Worm (Caenorhabditis elegans) whole organism, young adult: ENCODE data around the gene D1022.2.

Experiments
- B0035.1 ChIP-seq: sonication (generic microtip); optimal IDR thresholded peaks from 2 replicates; lab custom pipeline; 2016; ENCODE audit warnings: missing genetic modification characterization, mild to moderate bottlenecking, missing compliant biosample characterization, missing genotype, missing genetic modification reagents
- B0261.1 ChIP-seq: sonication (generic microtip); optimal IDR thresholded peaks from 2 replicates; lab custom pipeline; 2016; ENCODE audit warnings: mild to moderate bottlenecking, missing genetic modification characterization, moderate library complexity, missing compliant biosample characterization
- F33H1.4 ChIP-seq: fragments of 200-800 bp; sonication (Bioruptor generic); IDR thresholded peaks from 2 replicates; pipeline ENCODE4 v1.3.6; 2022; ENCODE audit warnings: missing genetic modification reagents, missing genetic modification characterization, missing compliant biosample characterization
- F37B4.10 ChIP-seq: fragments of 200-800 bp; sonication (Bioruptor generic); IDR thresholded peaks from 2 replicates; pipeline ENCODE4 v1.3.6; 2022; ENCODE audit warnings: missing genetic modification characterization, missing compliant biosample characterization
- F55B11.4 ChIP-seq: sonication (generic microtip); optimal IDR thresholded peaks from 2 replicates; lab custom pipeline; 2016; ENCODE audit warnings: missing compliant biosample characterization, missing genetic modification characterization, borderline replicate concordance; ENCODE audit not compliant: insufficient read depth
- F57A8.1 ChIP-seq: fragments of 200-800 bp; sonication (Bioruptor generic); optimal IDR thresholded peaks from 2 replicates; lab custom pipeline; 2018; ENCODE audit warnings: mild to moderate bottlenecking, missing genetic modification characterization, moderate library complexity, missing compliant biosample characterization
- F57C9.4 ChIP-seq: sonication (generic microtip); optimal IDR thresholded peaks from 2 replicates; lab custom pipeline; 2017; ENCODE audit warnings: mild to moderate bottlenecking, missing genetic modification characterization, missing compliant biosample characterization
- Y56A3A.18 ChIP-seq: fragments of 200-800 bp; sonication (Bioruptor generic); IDR thresholded peaks from 2 replicates; pipeline ENCODE4 v1.3.6; 2022; ENCODE audit warnings: missing genetic modification reagents, missing genetic modification characterization, missing compliant biosample characterization
- Y67H2A.10 ChIP-seq: fragments of 200-800 bp; sonication (Bioruptor generic); conservative IDR thresholded peaks from 2 replicates; pipeline ENCODE4 v1.3.6; 2022; ENCODE audit warnings: missing genetic modification reagents, missing genetic modification characterization, missing compliant biosample characterization
- Y95B8A.8 ChIP-seq: fragments of 200-800 bp; sonication (Bioruptor generic); IDR thresholded peaks from 2 replicates; pipeline ENCODE4 v1.3.6; 2022; ENCODE audit warnings: missing genetic modification reagents, missing genetic modification characterization, missing compliant biosample characterization
- aptf-2 ChIP-seq: fragments of 200-800 bp; sonication (Bioruptor generic); conservative IDR thresholded peaks from 2 replicates; pipeline ENCODE4 v1.3.6; 2022; ENCODE audit warnings: missing genetic modification reagents, missing genetic modification characterization, missing compliant biosample characterization
- aptf-3 ChIP-seq: fragments of 200-800 bp; sonication (Bioruptor generic); IDR thresholded peaks from 2 replicates; pipeline ENCODE4 v1.3.6; 2022; ENCODE audit warnings: missing genetic modification characterization, missing compliant biosample characterization
- athp-1 ChIP-seq: sonication (generic microtip); optimal IDR thresholded peaks from 2 replicates; lab custom pipeline; 2017; ENCODE audit warnings: mild to moderate bottlenecking, missing genetic modification characterization, missing compliant biosample characterization
- bed-2 ChIP-seq: fragments of 200-800 bp; sonication (Bioruptor generic); IDR thresholded peaks from 2 replicates; pipeline ENCODE4 v1.3.6; 2022; ENCODE audit warnings: missing genetic modification reagents, missing genetic modification characterization, missing compliant biosample characterization
- ccch-3 ChIP-seq: fragments of 200-800 bp; sonication (Bioruptor generic); optimal IDR thresholded peaks from 2 replicates; lab custom pipeline; 2018; ENCODE audit warnings: mild to moderate bottlenecking, missing genetic modification characterization, missing compliant biosample characterization
- ceh-100 ChIP-seq: fragments of 200-800 bp; sonication (Bioruptor generic); IDR thresholded peaks from 2 replicates; pipeline ENCODE4 v1.3.6; 2022; ENCODE audit warnings: missing genetic modification reagents, missing genetic modification characterization, missing compliant biosample characterization
- ceh-27 ChIP-seq: fragments of 200-800 bp; sonication (Bioruptor generic); optimal IDR thresholded peaks from 2 replicates; lab custom pipeline; 2018; ENCODE audit warnings: mild to moderate bottlenecking, missing genetic modification characterization, moderate library complexity, missing compliant biosample characterization
- ceh-79 ChIP-seq: sonication (generic microtip); optimal IDR thresholded peaks from 2 replicates; lab custom pipeline; 2017; ENCODE audit warnings: mild to moderate bottlenecking, missing genetic modification characterization, missing compliant biosample characterization
- die-1 ChIP-seq: sonication (generic microtip); optimal IDR thresholded peaks from 2 replicates; lab custom pipeline; 2016; ENCODE audit warnings: missing genotype, mild to moderate bottlenecking, missing genetic modification characterization, missing compliant biosample characterization
- egl-18 ChIP-seq: fragments of 200-800 bp; sonication (Bioruptor generic); IDR thresholded peaks from 2 replicates; pipeline ENCODE4 v1.3.6; 2022; ENCODE audit warnings: missing genetic modification reagents, missing genetic modification characterization, missing compliant biosample characterization
- ekl-4 ChIP-seq: fragments of 200-800 bp; sonication (Bioruptor generic); IDR thresholded peaks from 2 replicates; pipeline ENCODE4 v1.3.6; 2022; ENCODE audit warnings: missing genetic modification reagents, missing genetic modification characterization, missing compliant biosample characterization
- hmg-20 ChIP-seq: fragments of 200-800 bp; sonication (Bioruptor generic); IDR thresholded peaks from 2 replicates; pipeline ENCODE4 v1.3.6; 2022; ENCODE audit warnings: missing genetic modification reagents, missing genetic modification characterization, missing compliant biosample characterization
- hrde-1 ChIP-seq: sonication (generic microtip); optimal IDR thresholded peaks from 2 replicates; lab custom pipeline; 2016; ENCODE audit warnings: missing genetic modification characterization, mild to moderate bottlenecking, missing compliant biosample characterization, moderate library complexity, missing genotype, missing genetic modification reagents, borderline replicate concordance
- hsf-1 ChIP-seq: fragments of 200-800 bp; sonication (Bioruptor generic); IDR thresholded peaks from 2 replicates; pipeline ENCODE4 v1.3.6; 2022; ENCODE audit warnings: missing genetic modification reagents, missing genetic modification characterization, missing compliant biosample characterization
- let-526 ChIP-seq: fragments of 200-800 bp; sonication (Bioruptor generic); IDR thresholded peaks from 2 replicates; pipeline ENCODE4 v1.3.6; 2022; ENCODE audit warnings: missing genetic modification reagents, missing genetic modification characterization, missing compliant biosample characterization
- lin-35 ChIP-seq, 3 experiments: fragments of 150-350 bp in 2 of 3; sonication (generic microtip) in 1 of 3; optimal IDR thresholded peaks; 2 replicates each; lab custom pipeline; 2014 to 2018; ENCODE audit warnings: missing biosample characterization in 3 of 3, missing genetic modification characterization in 3 of 3, missing genetic modification reagents in 3 of 3
- lin-40 ChIP-seq: sonication (generic microtip); optimal IDR thresholded peaks from 2 replicates; lab custom pipeline; 2016; ENCODE audit warnings: missing genetic modification characterization, mild to moderate bottlenecking, missing compliant biosample characterization, missing genotype, missing genetic modification reagents
- lir-1 ChIP-seq: fragments of 200-800 bp; sonication (Bioruptor generic); conservative IDR thresholded peaks from 2 replicates; pipeline ENCODE4 v1.3.6; 2022; ENCODE audit warnings: missing genetic modification reagents, missing genetic modification characterization, missing compliant biosample characterization
- lsy-27 ChIP-seq: sonication (generic microtip); optimal IDR thresholded peaks from 2 replicates; lab custom pipeline; 2017; ENCODE audit warnings: missing genetic modification characterization, mild to moderate bottlenecking, missing compliant biosample characterization, antibody characterized with exemption, missing genotype, borderline replicate concordance; ENCODE audit not compliant: insufficient read depth
- madf-10 ChIP-seq: sonication (generic microtip); optimal IDR thresholded peaks from 2 replicates; lab custom pipeline; 2016; ENCODE audit warnings: mild to moderate bottlenecking, missing genetic modification characterization, missing compliant biosample characterization
- mcd-1 ChIP-seq: fragments of 200-800 bp; sonication (Bioruptor generic); IDR thresholded peaks from 2 replicates; pipeline ENCODE4 v1.3.6; 2022; ENCODE audit warnings: missing genetic modification reagents, missing genetic modification characterization, missing compliant biosample characterization
- mel-28 ChIP-seq: sonication (generic microtip); optimal IDR thresholded peaks from 2 replicates; lab custom pipeline; 2016; ENCODE audit warnings: borderline replicate concordance, mild to moderate bottlenecking, missing genetic modification characterization, missing compliant biosample characterization
- mes-4 ChIP-seq: sonication (generic microtip); optimal IDR thresholded peaks from 2 replicates; lab custom pipeline; 2016; ENCODE audit warnings: missing genotype, missing genetic modification characterization, missing compliant biosample characterization
- nfya-2 ChIP-seq: fragments of 200-800 bp; sonication (Bioruptor generic); IDR thresholded peaks from 2 replicates; pipeline ENCODE4 v1.3.6; 2022; ENCODE audit warnings: missing genetic modification reagents, missing genetic modification characterization, missing compliant biosample characterization
- nfyb-1 ChIP-seq: fragments of 200-800 bp; sonication (Bioruptor generic); IDR thresholded peaks from 2 replicates; pipeline ENCODE4 v1.3.6; 2022; ENCODE audit warnings: missing genetic modification reagents, missing genetic modification characterization, missing compliant biosample characterization
- nhr-90 ChIP-seq: sonication (generic microtip); optimal IDR thresholded peaks from 2 replicates; lab custom pipeline; 2016; ENCODE audit warnings: missing genotype, mild to moderate bottlenecking, missing genetic modification characterization, missing compliant biosample characterization
- pha-4 ChIP-seq: fragments of 150-350 bp; sonication (generic microtip); optimal IDR thresholded peaks from 2 replicates; lab custom pipeline; 2014; ENCODE audit warnings: missing biosample characterization, missing genetic modification reagents, missing genetic modification characterization
- sdz-38 ChIP-seq: sonication (generic microtip); optimal IDR thresholded peaks from 2 replicates; lab custom pipeline; 2016; ENCODE audit warnings: missing genotype, missing genetic modification characterization, missing compliant biosample characterization
- somi-1 ChIP-seq: fragments of 200-800 bp; sonication (Bioruptor generic); optimal IDR thresholded peaks from 2 replicates; lab custom pipeline; 2018; ENCODE audit warnings: mild to moderate bottlenecking, missing genetic modification characterization, missing compliant biosample characterization
- tbx-9 ChIP-seq: sonication (generic microtip); optimal IDR thresholded peaks from 2 replicates; lab custom pipeline; 2016; ENCODE audit warnings: borderline replicate concordance, missing genetic modification characterization, inconsistent platforms, missing compliant biosample characterization
- tlf-1 ChIP-seq: fragments of 200-800 bp; sonication (Bioruptor generic); optimal IDR thresholded peaks from 2 replicates; lab custom pipeline; 2018; ENCODE audit warnings: mild to moderate bottlenecking, missing genetic modification characterization, missing compliant biosample characterization
- unc-62 ChIP-seq: fragments of 150-350 bp; optimal IDR thresholded peaks from 2 replicates; lab custom pipeline; 2014; ENCODE audit warnings: missing biosample characterization, missing genetic modification reagents, missing genetic modification characterization
- xnd-1 ChIP-seq: sonication (generic microtip); optimal IDR thresholded peaks from 2 replicates; lab custom pipeline; 2016; ENCODE audit warnings: missing genotype, missing genetic modification reagents, missing genetic modification characterization, missing compliant biosample characterization
- zim-3 ChIP-seq: sonication (generic microtip); optimal IDR thresholded peaks from 2 replicates; lab custom pipeline; 2017; ENCODE audit warnings: mild to moderate bottlenecking, missing genetic modification characterization, moderate library complexity, missing compliant biosample characterization
- ztf-26 ChIP-seq: sonication (generic microtip); optimal IDR thresholded peaks from 2 replicates; lab custom pipeline; 2017; ENCODE audit warnings: missing genetic modification characterization, missing compliant biosample characterization
- ztf-28 ChIP-seq: fragments of 200-800 bp; sonication (Bioruptor generic); IDR thresholded peaks from 2 replicates; pipeline ENCODE4 v1.3.6; 2022; ENCODE audit warnings: missing genetic modification reagents, missing genetic modification characterization, missing compliant biosample characterization
- ztf-6 ChIP-seq: fragments of 200-800 bp; sonication (Bioruptor generic); IDR thresholded peaks from 2 replicates; pipeline ENCODE4 v1.3.6; 2022; ENCODE audit warnings: missing genetic modification reagents, missing genetic modification characterization, missing compliant biosample characterization

The D1022.2 gene

DNA sequence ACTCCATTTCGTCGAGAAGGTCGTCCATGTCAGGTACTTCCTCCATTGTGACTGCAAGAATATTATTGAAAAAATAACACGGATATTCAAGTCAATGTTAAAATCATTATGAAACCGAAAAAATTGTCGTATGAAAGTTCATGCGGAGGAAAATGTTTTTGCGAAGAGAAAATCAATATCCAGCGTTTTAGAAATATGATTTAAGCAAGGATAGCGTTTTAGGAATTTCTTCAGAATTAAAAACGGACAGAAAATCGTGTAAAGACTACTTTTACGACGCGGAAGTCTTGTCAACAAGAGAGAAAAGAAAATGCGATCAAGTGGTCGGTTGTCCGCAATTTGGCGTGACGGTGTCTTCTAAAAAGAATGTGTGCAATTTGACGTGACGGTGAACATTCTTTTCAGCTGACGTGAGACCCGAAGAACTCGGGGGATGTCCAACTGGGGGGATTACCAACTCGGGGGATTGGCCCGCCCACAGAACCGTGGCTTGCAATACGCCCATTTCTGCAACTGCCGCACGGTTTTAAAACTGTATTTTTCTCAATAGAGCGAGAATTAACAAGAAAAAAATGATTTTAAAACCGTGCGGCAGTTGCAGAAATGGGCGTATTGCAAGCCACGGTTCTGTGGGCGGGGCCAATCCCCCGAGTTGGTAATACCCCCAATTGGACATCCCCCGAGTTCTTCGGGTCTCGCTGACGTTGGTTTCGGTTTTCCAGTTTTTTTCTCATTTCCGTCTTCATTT is 19.4 kb downstream of the D1022.2 start, which contains the start of the genes aka-1 and ubc-6 (continued):
- peak; percentile 93; the same call in 1 of the 2 replicates for TF ChIP-seq Y56A3A.18 (GFP tag; lab: Robert Waterston, UW)
- TF ChIP-seq pha-4 (tag; lab: Kevin White, UChicago) = no peak
- TF ChIP-seq B0261.1 (tag; lab: Kevin White, UChicago) = peak; percentile 11
- TF ChIP-seq mcd-1 (GFP tag; lab: Robert Waterston, UW) = peak; percentile 96
- TF ChIP-seq xnd-1 = peak; percentile 21
- peak; percentile 95 for TF ChIP-seq lin-40 (tag; lab: Kevin White, UChicago)
- TF ChIP-seq Y67H2A.10 (GFP tag; lab: Robert Waterston, UW) = peak; percentile 92
- no peak for TF ChIP-seq tbx-9
- TF ChIP-seq lin-35 (GFP tag; optimal IDR thresholded peaks at IDR 0.05; lab: Kevin White, UChicago) = peak in 1 of 3 experiments; percentile 70
- TF ChIP-seq F55B11.4 (tag; lab: Kevin White, UChicago) = no peak
- peak; percentile 49 for TF ChIP-seq zim-3 (tag; lab: Kevin White, UChicago)
- TF ChIP-seq aptf-3 (GFP tag; lab: Robert Waterston, UW) = no peak
- TF ChIP-seq nfyb-1 = peak; percentile 96
- TF ChIP-seq mel-28 (tag; lab: Kevin White, UChicago) = no peak
- no peak for TF ChIP-seq nfya-2 (GFP tag; lab: Robert Waterston, UW)
- TF ChIP-seq ceh-79 (tag; lab: Kevin White, UChicago) = no peak
- peak; percentile 94 for TF ChIP-seq Y95B8A.8
- peak; percentile 78 for TF ChIP-seq hmg-20
- TF ChIP-seq die-1 (tag; lab: Kevin White, UChicago) = peak; percentile 33
- peak; percentile 81; the same call in 1 of the 2 replicates for TF ChIP-seq egl-18 (GFP tag; lab: Robert Waterston, UW)
- peak; percentile 96 for TF ChIP-seq ekl-4
- peak; percentile 98 for TF ChIP-seq ceh-100 (GFP tag; lab: Robert Waterston, UW)
- TF ChIP-seq sdz-38 = no peak
- TF ChIP-seq lsy-27 (tag; lab: Kevin White, UChicago) = peak; percentile 55
- TF ChIP-seq ccch-3 (GFP tag; lab: Kevin White, UChicago) = no peak
- TF ChIP-seq F37B4.10 = 0 out of 2 replicates have a peak, but pooled peaks have one; percentile 85
- TF ChIP-seq let-526 (GFP tag; lab: Robert Waterston, UW) = peak; percentile 91
- peak; percentile 85 for TF ChIP-seq hsf-1 (GFP tag; lab: Robert Waterston, UW)
- TF ChIP-seq hrde-1 (tag; lab: Kevin White, UChicago) = peak; percentile 48
- TF ChIP-seq nhr-90 (tag; lab: Kevin White, UChicago) = peak; percentile 77
- peak; percentile 91 for TF ChIP-seq madf-10 (tag; lab: Kevin White, UChicago)
- TF ChIP-seq tlf-1 (GFP tag; lab: Kevin White, UChicago) = peak; percentile 89
- peak; percentile 94 for TF ChIP-seq ceh-27 (GFP tag; lab: Kevin White, UChicago)
- TF ChIP-seq ztf-28 (GFP tag; lab: Robert Waterston, UW) = peak; percentile 92
- peak; percentile 89 for TF ChIP-seq aptf-2 (GFP tag; lab: Robert Waterston, UW)
- TF ChIP-seq F33H1.4 (GFP tag; lab: Robert Waterston, UW) = peak; percentile 80
- TF ChIP-seq lir-1 (GFP tag; lab: Robert Waterston, UW) = peak; percentile 91
- peak; percentile 48 for TF ChIP-seq somi-1 (GFP tag; lab: Kevin White, UChicago)
- no peak for TF ChIP-seq unc-62 (GFP tag; lab: Kevin White, UChicago)
- TF ChIP-seq F57A8.1 (GFP tag; lab: Kevin White, UChicago) = peak; percentile 19
- no peak for TF ChIP-seq F57C9.4
- peak; percentile 89 for TF ChIP-seq bed-2
- peak; percentile 91 for TF ChIP-seq ztf-6 (GFP tag; lab: Robert Waterston, UW)
- peak; percentile 73 for TF ChIP-seq ztf-26
- TF ChIP-seq mes-4 (tag; lab: Kevin White, UChicago) = no peak
- peak; percentile 71 for TF ChIP-seq B0035.1 (tag; lab: Kevin White, UChicago)
- TF ChIP-seq athp-1 = peak; percentile 88
